Worm (Caenorhabditis elegans) whole organism, late embryonic: ENCODE data around the gene Y24D9B.1.

Experiments
- ama-1 ChIP-seq: fragments of 150-350 bp; optimal IDR thresholded peaks from 2 replicates; lab custom pipeline; 2014
- dmd-4 ChIP-seq: sonication (generic microtip); optimal IDR thresholded peaks from 2 replicates; lab custom pipeline; 2016; ENCODE audit warnings: borderline replicate concordance, missing genetic modification characterization, missing compliant biosample characterization
- elt-2 ChIP-seq: sonication (generic microtip); optimal IDR thresholded peaks from 2 replicates; lab custom pipeline; 2016; ENCODE audit warnings: missing genetic modification reagents, missing genetic modification characterization, missing compliant biosample characterization
- ets-4 ChIP-seq: sonication (generic microtip); optimal IDR thresholded peaks from 2 replicates; lab custom pipeline; 2016; ENCODE audit warnings: missing genetic modification characterization, missing compliant biosample characterization
- rnt-1 ChIP-seq: sonication (generic microtip); optimal IDR thresholded peaks from 2 replicates; lab custom pipeline; 2016; ENCODE audit warnings: missing genetic modification characterization, missing compliant biosample characterization

DNA sequence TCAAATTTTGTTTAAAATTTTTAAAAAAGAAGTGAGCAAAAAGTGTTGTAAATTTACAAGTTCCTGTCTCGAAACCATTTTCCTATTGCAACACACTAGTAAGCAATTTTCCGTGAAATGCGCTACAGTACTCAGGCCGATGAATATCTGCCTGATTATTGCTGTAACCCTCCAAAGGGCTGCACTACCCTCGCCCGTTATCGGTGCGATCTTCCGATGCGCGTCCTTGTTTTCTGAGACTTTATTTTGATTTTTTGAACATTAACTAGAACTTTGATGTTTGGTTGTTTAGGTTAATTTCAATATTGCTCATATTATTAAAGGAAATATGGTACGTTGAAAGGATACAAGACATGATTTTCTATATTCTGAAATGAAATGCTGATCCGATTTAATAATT lies 21.1 kb downstream of the Y24D9B.1 start:
- TF ChIP-seq dmd-4 (tag; lab: Kevin White, UChicago) (no peak), ets-4 (no peak), elt-2 (tag; lab: Kevin White, UChicago) (no peak), ama-1 (no peak), rnt-1 (no peak)
